Worm (Caenorhabditis elegans) whole organism, midembryonic: ENCODE results near the gene K02E2.7.

ENCODE experiments used
- klf-2 ChIP-seq: fragments of 200-800 bp; sonication (Bioruptor generic); conservative IDR thresholded peaks from 2 replicates; pipeline ENCODE4 v1.3.6; 2022; ENCODE audit warnings: missing genetic modification reagents, missing genetic modification characterization, missing compliant biosample characterization
- med-1 ChIP-seq: sonication (generic microtip); optimal IDR thresholded peaks from 2 replicates; lab custom pipeline; 2017; ENCODE audit warnings: missing genetic modification characterization, mild to moderate bottlenecking, missing compliant biosample characterization, antibody characterized with exemption, missing genetic modification reagents; ENCODE audit not compliant: insufficient read depth

DNA sequence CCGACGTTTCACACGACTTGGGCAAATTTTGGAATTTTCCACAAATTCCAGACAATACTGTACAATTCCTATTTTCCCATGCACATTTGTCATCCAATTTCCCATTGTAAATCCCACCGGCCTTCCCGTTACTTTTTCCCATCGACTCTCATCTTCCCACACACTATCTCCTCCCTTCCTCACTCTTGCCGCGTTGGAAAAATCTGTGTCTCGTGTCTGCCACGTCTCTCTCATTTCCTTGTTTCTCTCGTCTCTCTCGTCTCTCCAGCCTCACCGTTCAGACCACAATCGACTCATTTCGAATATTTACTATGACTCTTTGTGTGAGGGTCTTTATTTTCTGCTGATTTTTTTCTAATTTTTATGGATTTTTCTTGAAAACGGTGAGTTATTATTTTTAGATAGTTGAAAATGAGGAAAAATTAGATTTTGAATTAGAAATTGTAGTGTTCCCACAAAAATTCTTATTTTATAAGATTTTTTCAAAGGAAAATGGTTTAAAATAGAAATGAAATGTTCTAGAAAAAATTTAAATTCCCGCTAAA lies 3.7 kb downstream of the K02E2.7 start, which contains the start of gene K02E2.11:
- no peak for TF ChIP-seq klf-2 (GFP tag; lab: Robert Waterston, UW)
- TF ChIP-seq med-1 (GFP tag; lab: Kevin White, UChicago) = no peak
